Fruit fly (Drosophila melanogaster): ENCODE measurements around the gene Ten-m.

dm6 chr3L:22455953-22456488 lies 48.4 kb upstream of the Ten-m start:
- TF ChIP-seq bab1 (GFP tag; optimal IDR thresholded peaks at IDR 0.05) (no peak), CG12768 (GFP tag; optimal IDR thresholded peaks at IDR 0.05) (no peak), tj (GFP tag; optimal IDR thresholded peaks at IDR 0.05) (no peak), Clk (GFP tag; optimal IDR thresholded peaks at IDR 0.05) (no peak), CG5204 (GFP tag; optimal IDR thresholded peaks at IDR 0.05) (no peak), Crg-1 (GFP tag; optimal IDR thresholded peaks at IDR 0.05) (no peak), cic (GFP tag; optimal IDR thresholded peaks at IDR 0.05) (no peak)

All from whole organism, adult.